Worm (Caenorhabditis elegans) whole organism, L4/young adult: ENCODE results near the gene F53A2.11.
A peak's percentile ranks its signal among the peaks of the same experiment; 100 is the strongest.
"Not testable (repeated sequence)": the region's sequence is repeated elsewhere in the genome, so short reads cannot be mapped to it uniquely, and the experiment has no call there.

Experiments used
- W03F9.2 ChIP-seq: fragments of 150-350 bp; optimal IDR thresholded peaks from 2 replicates; lab custom pipeline; 2014; ENCODE audit warnings: missing biosample characterization, missing genetic modification characterization
- dao-5 ChIP-seq: sonication (generic microtip); optimal IDR thresholded peaks from 2 replicates; lab custom pipeline; 2016; ENCODE audit warnings: missing genotype, missing genetic modification characterization, moderate library complexity, missing compliant biosample characterization
- him-1 ChIP-seq: sonication (generic microtip); optimal IDR thresholded peaks from 2 replicates; lab custom pipeline; 2016; ENCODE audit warnings: missing genotype, missing genetic modification reagents, missing genetic modification characterization, missing compliant biosample characterization

Gene F53A2.11

ce11 chrIII:13302578-13302977, 19.9 kb downstream of the F53A2.11 start:
- no peak for TF ChIP-seq dao-5 (tag; lab: Kevin White, UChicago)
- no peak for TF ChIP-seq him-1
- no peak for TF ChIP-seq W03F9.2 (tag; lab: Kevin White, UChicago)

- TF ChIP-seq dao-5 (tag; lab: Kevin White, UChicago) (no peak), W03F9.2 (tag; lab: Kevin White, UChicago) (no peak), him-1 (no peak)
These were observed 20.5 kb downstream of the F53A2.11 start for ce11 chrIII:13301983-13302382.

ce11 chrIII:13298722-13299431, 23.6 kb downstream of the F53A2.11 start, which contains the start of gene pgm-2:
pgm-2 (plus strand) TSS chrIII:13299378.
- TF ChIP-seq him-1 (no peak), dao-5 (tag; lab: Kevin White, UChicago) (no peak), W03F9.2 (tag; lab: Kevin White, UChicago) (no peak)

- TF ChIP-seq W03F9.2 (tag; lab: Kevin White, UChicago), result peak; percentile 43
These were observed 26.1 kb downstream of the F53A2.11 start, which contains the start of gene npp-18 for ce11 chrIII:13296289-13296874. npp-18 (plus strand) TSS chrIII:13296853.

ce11 chrIII:13292971-13293514, 29.4 kb downstream of the F53A2.11 start, which contains the start of gene set-25:
set-25 (minus strand) TSS chrIII:13293090.
- TF ChIP-seq W03F9.2 (tag; lab: Kevin White, UChicago); him-1; dao-5 (tag; lab: Kevin White, UChicago): not testable (repeated sequence)

- no peak for TF ChIP-seq dao-5 (tag; lab: Kevin White, UChicago)
- no peak for TF ChIP-seq W03F9.2 (tag; lab: Kevin White, UChicago)
- TF ChIP-seq him-1, result no peak
These were observed 37.1 kb downstream of the F53A2.11 start, which contains the start of gene F56A8.8 for ce11 chrIII:13285421-13285820. F56A8.8 (plus strand) TSS chrIII:13285721.

ce11 chrIII:13277881-13278500, 44.5 kb downstream of the F53A2.11 start:
- TF ChIP-seq dao-5 (tag; lab: Kevin White, UChicago) (no peak), him-1 (no peak)

ce11 chrIII:13276958-13277357, 45.5 kb downstream of the F53A2.11 start, which contains the start of gene unc-64:
unc-64 (plus strand) TSS chrIII:13277258.
- TF ChIP-seq dao-5 (tag; lab: Kevin White, UChicago) (no peak), him-1 (no peak), W03F9.2 (tag; lab: Kevin White, UChicago) (no peak)

- TF ChIP-seq dao-5 (tag; lab: Kevin White, UChicago), result no peak
- TF ChIP-seq him-1, result peak; percentile 49
These were observed 46.7 kb downstream of the F53A2.11 start for ce11 chrIII:13275784-13276183.

- TF ChIP-seq W03F9.2 (tag; lab: Kevin White, UChicago) (no peak), dao-5 (tag; lab: Kevin White, UChicago) (no peak), him-1 (no peak)
These were observed 49.7 kb downstream of the F53A2.11 start for ce11 chrIII:13272788-13273187.

ce11 chrIII:13272227-13272626, 50.3 kb downstream of the F53A2.11 start:
- no peak for TF ChIP-seq him-1
- no peak for TF ChIP-seq W03F9.2 (tag; lab: Kevin White, UChicago)
- TF ChIP-seq dao-5 (tag; lab: Kevin White, UChicago), result no peak

- TF ChIP-seq W03F9.2 (tag; lab: Kevin White, UChicago), result no peak
- TF ChIP-seq him-1, result peak; percentile 30
These were observed 51.6 kb downstream of the F53A2.11 start for ce11 chrIII:13270896-13271295.
